Worm (Caenorhabditis elegans): ENCODE measurements around the gene M7.7.
A peak's percentile ranks its signal among the peaks of the same experiment; 100 is the strongest.

The M7.7 gene

DNA sequence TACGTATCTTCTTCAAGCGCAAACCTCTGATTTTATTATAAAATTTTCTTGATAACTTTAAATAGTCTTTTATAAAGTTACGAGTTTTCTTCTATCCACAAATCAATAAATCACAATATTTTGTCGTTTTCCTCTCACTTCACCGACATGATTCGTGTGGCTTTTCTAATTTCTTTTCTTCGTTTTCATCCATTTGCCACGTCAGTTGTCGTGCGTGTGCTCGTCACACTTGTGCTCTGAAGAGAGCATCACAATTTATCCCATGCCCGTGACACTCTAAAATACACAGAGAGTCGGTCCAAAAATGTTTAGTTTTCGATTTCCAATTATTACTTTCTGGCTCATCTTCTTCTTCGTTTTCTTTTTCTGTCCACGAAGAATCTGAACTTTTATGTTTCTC lies 22.3 kb downstream of the M7.7 start:
- TF ChIP-seq crh-2 (tag; optimal IDR thresholded peaks at IDR 0.05) (peak; percentile 49), nhr-129 (tag; optimal IDR thresholded peaks at IDR 0.05) (peak; percentile 44), mab-5 (tag; optimal IDR thresholded peaks at IDR 0.05) (no peak), lsy-2 (tag; optimal IDR thresholded peaks at IDR 0.05) (peak in 1 of 2 experiments; percentile 21), C34F6.9 (tag; optimal IDR thresholded peaks at IDR 0.05) (no peak), unc-39 (tag; optimal IDR thresholded peaks at IDR 0.05) (no peak), zag-1 (tag; optimal IDR thresholded peaks at IDR 0.05) (no peak)

DNA sequence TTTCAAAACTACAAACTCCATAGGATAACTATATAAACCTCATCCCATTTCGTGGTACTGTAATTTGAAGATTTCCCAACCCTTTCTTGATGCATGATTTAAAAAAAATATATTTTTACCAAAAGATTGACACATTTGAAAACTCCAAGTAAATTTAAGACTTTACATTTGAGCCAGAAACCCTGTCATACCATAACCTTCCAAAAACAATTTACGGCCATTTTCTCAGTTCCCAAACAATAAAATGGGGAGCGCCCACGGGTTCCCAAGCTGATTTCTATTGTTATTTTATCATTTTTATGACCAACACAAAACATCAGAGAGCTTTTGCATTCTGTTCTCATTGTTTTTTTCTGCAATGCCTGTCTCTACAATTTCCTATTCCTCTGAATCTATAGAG lies 23.0 kb downstream of the M7.7 start, which contains the start of gene clc-9:
clc-9 (plus strand) TSS at position 301 of the 400 bp plus-strand sequence.
- TF ChIP-seq mab-5 (tag; optimal IDR thresholded peaks at IDR 0.05) (no peak), nhr-25 (tag; optimal IDR thresholded peaks at IDR 0.05) (no peak), nhr-77 (tag; optimal IDR thresholded peaks at IDR 0.05) (no peak), nhr-12 (tag; optimal IDR thresholded peaks at IDR 0.05) (no peak), snpc-4 (tag; optimal IDR thresholded peaks at IDR 0.05) (no peak), alr-1 (tag; optimal IDR thresholded peaks at IDR 0.05) (no peak), elt-1 (tag; optimal IDR thresholded peaks at IDR 0.05) (no peak), peb-1 (tag; optimal IDR thresholded peaks at IDR 0.05) (no peak)

DNA sequence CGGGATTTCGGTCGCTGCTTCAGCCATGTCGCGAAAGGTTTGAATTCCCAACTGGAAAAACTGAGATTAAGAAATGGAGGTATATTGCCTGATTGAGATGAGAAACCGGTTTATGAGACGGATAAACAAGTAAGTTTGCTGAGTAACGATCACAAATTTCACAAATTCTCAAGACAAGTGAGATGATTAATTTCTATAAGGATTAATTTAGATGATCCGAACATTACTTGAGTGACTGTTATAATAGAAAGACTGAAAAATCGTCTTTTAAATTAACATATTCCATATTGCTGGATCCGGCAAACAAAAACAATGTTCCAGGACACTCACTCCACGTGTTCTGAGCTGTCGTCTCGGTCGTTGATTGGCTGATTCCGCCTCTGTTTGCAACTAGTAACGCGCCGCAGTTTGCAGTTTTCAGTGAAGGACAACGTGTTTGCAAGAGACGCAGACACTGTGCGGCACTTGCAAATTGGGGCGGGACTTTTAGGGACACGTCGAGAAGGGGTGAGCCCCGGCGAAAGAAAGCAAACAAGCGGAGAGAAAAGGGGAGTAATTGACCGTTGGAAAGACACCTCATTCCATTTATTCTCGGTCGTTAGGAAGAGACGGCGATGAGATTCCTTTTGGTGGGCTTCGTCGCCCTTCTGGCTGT lies 29.3 kb downstream of the M7.7 start, which contains the start of the genes imp-2 and enpl-1:
imp-2 (minus strand) TSS at position 51 of the 655 bp plus-strand sequence.
enpl-1 (plus strand) TSS at position 462 of the 655 bp plus-strand sequence.
- TF ChIP-seq lin-39 (tag; optimal IDR thresholded peaks at IDR 0.05), result no peak
- TF ChIP-seq nhr-11 (tag; optimal IDR thresholded peaks at IDR 0.05), result no peak
- TF ChIP-seq snpc-4 (tag; optimal IDR thresholded peaks at IDR 0.05), result peak; percentile 34
- peak; percentile 89 for TF ChIP-seq mab-5 (tag; optimal IDR thresholded peaks at IDR 0.05)
- peak; percentile 81 for TF ChIP-seq sma-9 (GFP tag; optimal IDR thresholded peaks at IDR 0.05)
- no peak for TF ChIP-seq sma-9 (tag; optimal IDR thresholded peaks at IDR 0.05)
- peak; percentile 25 for TF ChIP-seq nhr-23 (tag; optimal IDR thresholded peaks at IDR 0.05)
- peak; percentile 94 for TF ChIP-seq nhr-129 (tag; optimal IDR thresholded peaks at IDR 0.05)
- TF ChIP-seq nhr-21 (tag; optimal IDR thresholded peaks at IDR 0.05), result peak; percentile 83
- TF ChIP-seq sma-3 (GFP tag; optimal IDR thresholded peaks at IDR 0.05), result peak; percentile 89
- no peak for TF ChIP-seq ceh-82 (tag; optimal IDR thresholded peaks at IDR 0.05)
- peak; percentile 69 for TF ChIP-seq ztf-4 (tag; optimal IDR thresholded peaks at IDR 0.05)
- peak; percentile 74 for TF ChIP-seq sem-4 (tag; optimal IDR thresholded peaks at IDR 0.05)
- peak; percentile 90 to 96 for TF ChIP-seq lsy-2 (tag; optimal IDR thresholded peaks at IDR 0.05)
- no peak for TF ChIP-seq dmd-4 (tag; optimal IDR thresholded peaks at IDR 0.05)
- peak; percentile 34 for TF ChIP-seq Y55F3AM.14 (GFP tag; optimal IDR thresholded peaks at IDR 0.05)
- peak; percentile 78 for TF ChIP-seq nhr-25 (tag; optimal IDR thresholded peaks at IDR 0.05)
- TF ChIP-seq nhr-10 (tag; optimal IDR thresholded peaks at IDR 0.05), result peak; percentile 43
- no peak for TF ChIP-seq elt-1 (tag; optimal IDR thresholded peaks at IDR 0.05)
- peak; percentile 86 for TF ChIP-seq fos-1 (tag; optimal IDR thresholded peaks at IDR 0.05)
- peak; percentile 21 for TF ChIP-seq nhr-237 (tag; optimal IDR thresholded peaks at IDR 0.05)
- no peak for TF ChIP-seq alr-1 (tag; optimal IDR thresholded peaks at IDR 0.05)
- TF ChIP-seq lin-11 (tag; optimal IDR thresholded peaks at IDR 0.05), result peak; percentile 93
- peak; percentile 10 for TF ChIP-seq blmp-1 (tag; optimal IDR thresholded peaks at IDR 0.05; ENCODE audit: insufficient read depth)
- peak; percentile 89 for TF ChIP-seq C34F6.9 (tag; optimal IDR thresholded peaks at IDR 0.05)
- peak; percentile 82 for TF ChIP-seq egl-27 (tag; optimal IDR thresholded peaks at IDR 0.05)
- TF ChIP-seq F13H6.1 (tag; optimal IDR thresholded peaks at IDR 0.05), result peak; percentile 91
- no peak for TF ChIP-seq ztf-1 (GFP tag; conservative IDR thresholded peaks at IDR 0.05)
- TF ChIP-seq nhr-12 (tag; optimal IDR thresholded peaks at IDR 0.05), result no peak
- TF ChIP-seq nhr-6 (tag; optimal IDR thresholded peaks at IDR 0.05), result peak; percentile 71
- TF ChIP-seq unc-62 (GFP tag; optimal IDR thresholded peaks at IDR 0.05), result no peak
- TF ChIP-seq ztf-11 (tag; optimal IDR thresholded peaks at IDR 0.05), result no peak
- TF ChIP-seq elt-3 (tag; optimal IDR thresholded peaks at IDR 0.05), result no peak
- peak; percentile 62 for TF ChIP-seq nhr-77 (tag; optimal IDR thresholded peaks at IDR 0.05)
- peak; percentile 31 for TF ChIP-seq ceh-16 (tag; optimal IDR thresholded peaks at IDR 0.05)
- peak; percentile 34 for TF ChIP-seq ZK546.5 (tag; optimal IDR thresholded peaks at IDR 0.05)
- TF ChIP-seq unc-55 (GFP tag; optimal IDR thresholded peaks at IDR 0.05), result peak; percentile 92
- TF ChIP-seq peb-1 (tag; optimal IDR thresholded peaks at IDR 0.05), result no peak
- TF ChIP-seq R02D3.7 (tag; optimal IDR thresholded peaks at IDR 0.05), result no peak
- no peak for TF ChIP-seq unc-39 (tag; optimal IDR thresholded peaks at IDR 0.05)
- peak; percentile 98 for TF ChIP-seq zag-1 (tag; optimal IDR thresholded peaks at IDR 0.05)
- TF ChIP-seq lin-13 (GFP tag; optimal IDR thresholded peaks at IDR 0.05), result peak; percentile 88
- TF ChIP-seq aly-2 (tag; optimal IDR thresholded peaks at IDR 0.05), result no peak
- TF ChIP-seq mdl-1 (tag; optimal IDR thresholded peaks at IDR 0.05), result peak; percentile 70 to 97
- no peak for TF ChIP-seq skn-1 (tag; optimal IDR thresholded peaks at IDR 0.05)
- peak; percentile 85 for TF ChIP-seq gmeb-1 (tag; optimal IDR thresholded peaks at IDR 0.05)
- TF ChIP-seq ama-1 (optimal IDR thresholded peaks at IDR 0.05), result no peak
- TF ChIP-seq crh-2 (tag; optimal IDR thresholded peaks at IDR 0.05), result peak; percentile 98

Data from whole organism, L2 larva.